Worm (Caenorhabditis elegans) whole organism, L4 larva: ENCODE measurements around the gene grl-29.
"Not testable (repeated sequence)": the region's sequence is repeated elsewhere in the genome, so short reads cannot be mapped to it uniquely, and the experiment has no call there.

Experiments used
- F10B5.3 ChIP-seq: sonication (generic microtip); optimal IDR thresholded peaks from 2 replicates; lab custom pipeline; 2016; ENCODE audit warnings: mild to moderate bottlenecking, missing genetic modification characterization, missing compliant biosample characterization
- F44E2.7 ChIP-seq: fragments of 200-800 bp; sonication (Bioruptor generic); IDR thresholded peaks from 2 replicates; pipeline ENCODE4 v2.1.2; 2022; ENCODE audit warnings: missing genetic modification characterization, missing compliant biosample characterization
- R02D3.7 ChIP-seq: fragments of 150-350 bp; sonication (generic microtip); optimal IDR thresholded peaks from 3 replicates; lab custom pipeline; 2014; ENCODE audit warnings: missing biosample characterization, missing genetic modification characterization
- T26A8.4 ChIP-seq: fragments of 200-800 bp; sonication (Bioruptor generic); IDR thresholded peaks from 2 replicates; pipeline ENCODE4 v1.3.6; 2022; ENCODE audit warnings: missing genetic modification characterization, missing compliant biosample characterization
- Y105C5A.15 ChIP-seq: fragments of 200-800 bp; sonication (Bioruptor generic); IDR thresholded peaks from 2 replicates; pipeline ENCODE4 v1.3.6; 2022; ENCODE audit warnings: missing genetic modification characterization, missing compliant biosample characterization
- Y5F2A.4 ChIP-seq: fragments of 200-800 bp; sonication (Bioruptor generic); optimal IDR thresholded peaks from 2 replicates; lab custom pipeline; 2018; ENCODE audit warnings: mild to moderate bottlenecking, missing genetic modification characterization, missing compliant biosample characterization
- ZK546.5 ChIP-seq, 2 experiments: sonication (generic microtip); optimal IDR thresholded peaks; 2 replicates each; lab custom pipeline; 2017; ENCODE audit warnings: missing biosample characterization in 2 of 2, missing genetic modification characterization in 2 of 2
- aly-2 ChIP-seq: sonication (generic microtip); optimal IDR thresholded peaks from 2 replicates; lab custom pipeline; 2018; ENCODE audit warnings: missing biosample characterization, missing genetic modification characterization
- attf-4 ChIP-seq: sonication (generic microtip); optimal IDR thresholded peaks from 3 replicates; lab custom pipeline; 2017; ENCODE audit warnings: missing biosample characterization, missing genetic modification characterization
- ceh-82 ChIP-seq: sonication (generic microtip); optimal IDR thresholded peaks from 2 replicates; lab custom pipeline; 2017; ENCODE audit warnings: missing biosample characterization, missing genetic modification characterization
- ces-1 ChIP-seq: fragments of 150-350 bp; sonication (generic microtip); optimal IDR thresholded peaks from 4 replicates; lab custom pipeline; 2014; ENCODE audit warnings: missing biosample characterization, missing genetic modification reagents, missing genetic modification characterization
- daf-12 ChIP-seq: fragments of 150-350 bp; optimal IDR thresholded peaks from 2 replicates; lab custom pipeline; 2014; ENCODE audit warnings: missing biosample characterization, missing genetic modification reagents, missing genetic modification characterization
- dmd-9 ChIP-seq: fragments of 200-800 bp; sonication (Bioruptor generic); IDR thresholded peaks from 2 replicates; pipeline ENCODE4 v1.3.6; 2022; ENCODE audit warnings: missing genetic modification reagents, missing genetic modification characterization, missing compliant biosample characterization
- hlh-30 ChIP-seq: sonication (generic microtip); optimal IDR thresholded peaks from 2 replicates; lab custom pipeline; 2017; ENCODE audit warnings: antibody characterized with exemption, mild to moderate bottlenecking, missing genetic modification characterization, missing compliant biosample characterization; ENCODE audit not compliant: insufficient read depth
- jun-1 ChIP-seq: fragments of 150-350 bp; optimal IDR thresholded peaks from 2 replicates; lab custom pipeline; 2014; ENCODE audit warnings: missing biosample characterization, missing genetic modification reagents, missing genetic modification characterization
- lim-7 ChIP-seq: fragments of 200-800 bp; sonication (Bioruptor generic); IDR thresholded peaks from 2 replicates; pipeline ENCODE4 v1.3.6; 2022; ENCODE audit warnings: missing genetic modification characterization, missing compliant biosample characterization
- lin-13 ChIP-seq: fragments of 150-350 bp; optimal IDR thresholded peaks from 2 replicates; lab custom pipeline; 2014; ENCODE audit warnings: missing biosample characterization, missing genetic modification reagents, missing genetic modification characterization
- mdl-1 ChIP-seq, 2 experiments: fragments of 150-350 bp in 1 of 2; sonication (generic microtip) in 1 of 2; optimal IDR thresholded peaks; 2 replicates each; lab custom pipeline; 2014 to 2017; ENCODE audit warnings: missing biosample characterization in 2 of 2, missing genetic modification characterization in 2 of 2
- mdt-29 ChIP-seq: fragments of 200-800 bp; sonication (Bioruptor generic); IDR thresholded peaks from 2 replicates; pipeline ENCODE4 v1.3.6; 2022; ENCODE audit warnings: missing genetic modification reagents, missing genetic modification characterization, missing compliant biosample characterization
- mxl-3 ChIP-seq: fragments of 200-800 bp; sonication (Bioruptor generic); optimal IDR thresholded peaks from 2 replicates; lab custom pipeline; 2018; ENCODE audit warnings: mild to moderate bottlenecking, missing genetic modification characterization, missing compliant biosample characterization
- nhr-28 ChIP-seq: fragments of 150-350 bp; optimal IDR thresholded peaks from 2 replicates; lab custom pipeline; 2014; ENCODE audit warnings: missing biosample characterization, missing genetic modification characterization
- nhr-76 ChIP-seq: fragments of 150-350 bp; optimal IDR thresholded peaks from 2 replicates; lab custom pipeline; 2014; ENCODE audit warnings: missing biosample characterization, missing genetic modification characterization
- php-3 ChIP-seq: fragments of 200-800 bp; sonication (Bioruptor generic); IDR thresholded peaks from 2 replicates; pipeline ENCODE4 v1.3.6; 2022; ENCODE audit warnings: missing genetic modification reagents, missing genetic modification characterization, missing compliant biosample characterization
- pqm-1 ChIP-seq: sonication (generic microtip); optimal IDR thresholded peaks from 2 replicates; lab custom pipeline; 2017; ENCODE audit warnings: missing biosample characterization, missing genetic modification characterization
- saeg-2 ChIP-seq: fragments of 200-800 bp; sonication (Bioruptor generic); IDR thresholded peaks from 2 replicates; pipeline ENCODE4 v1.3.6; 2022; ENCODE audit warnings: missing genetic modification reagents, missing genetic modification characterization, missing compliant biosample characterization
- sdz-12 ChIP-seq: fragments of 200-800 bp; sonication (Bioruptor generic); optimal IDR thresholded peaks from 2 replicates; lab custom pipeline; 2018; ENCODE audit warnings: mild to moderate bottlenecking, missing genetic modification characterization, missing compliant biosample characterization
- set-16 ChIP-seq: fragments of 200-800 bp; sonication (Bioruptor generic); IDR thresholded peaks from 2 replicates; pipeline ENCODE4 v1.3.6; 2022; ENCODE audit warnings: missing genetic modification reagents, missing genetic modification characterization, missing compliant biosample characterization
- spr-1 ChIP-seq: sonication (generic microtip); optimal IDR thresholded peaks from 2 replicates; lab custom pipeline; 2016; ENCODE audit warnings: mild to moderate bottlenecking, missing genetic modification characterization, missing compliant biosample characterization
- unc-62 ChIP-seq, 3 experiments: fragments of 150-350 bp in 1 of 3; sonication (generic microtip); optimal IDR thresholded peaks in 2 of 3; peaks in 1 of 3; 1 replicate in 1 of 3; 2 replicates in 2 of 3; lab custom pipeline; 2014 to 2017; ENCODE audit warnings: missing biosample characterization in 3 of 3, missing genetic modification characterization in 3 of 3, missing genetic modification reagents in 3 of 3, missing genotype in 1 of 3
- zag-1 ChIP-seq: fragments of 150-350 bp; optimal IDR thresholded peaks from 2 replicates; lab custom pipeline; 2014; ENCODE audit warnings: missing biosample characterization, missing genetic modification characterization
- zip-11 ChIP-seq: fragments of 200-800 bp; sonication (Bioruptor generic); IDR thresholded peaks from 2 replicates; pipeline ENCODE4 v1.3.6; 2022; ENCODE audit warnings: missing genetic modification characterization, missing compliant biosample characterization
- ztf-7 ChIP-seq: fragments of 150-350 bp; optimal IDR thresholded peaks from 2 replicates; lab custom pipeline; 2014; ENCODE audit warnings: missing biosample characterization, missing genetic modification characterization

grl-29 gene

ce11 chrV:3570695-3571094, 15.7 kb upstream of the grl-29 start, which contains the start of gene F40C5.2:
F40C5.2 (plus strand) TSS chrV:3570995.
- not testable (repeated sequence) for TF ChIP-seq hlh-30, pqm-1, jun-1 (tag; lab: Kevin White, UChicago)

ce11 chrV:3564335-3564734, 9.3 kb upstream of the grl-29 start, which contains the start of gene T24A6.17:
T24A6.17 (minus strand) TSS chrV:3564435.
- TF ChIP-seq mdt-29; lin-13 (GFP tag; lab: Kevin White, UChicago); Y105C5A.15 (GFP tag; lab: Robert Waterston, UW): not testable (repeated sequence)

ce11 chrV:3562824-3563223, 7.8 kb upstream of the grl-29 start, which contains the start of gene T24A6.16:
T24A6.16 (minus strand) TSS chrV:3562924.
- TF ChIP-seq daf-12 (tag; lab: Kevin White, UChicago); zip-11 (GFP tag; lab: Robert Waterston, UW); aly-2: not testable (repeated sequence)

ce11 chrV:3559704-3560103, 4.7 kb upstream of the grl-29 start:
- TF ChIP-seq set-16 (GFP tag; lab: Robert Waterston, UW), result peak; percentile 58; the same call in 1 of the 2 replicates

DNA sequence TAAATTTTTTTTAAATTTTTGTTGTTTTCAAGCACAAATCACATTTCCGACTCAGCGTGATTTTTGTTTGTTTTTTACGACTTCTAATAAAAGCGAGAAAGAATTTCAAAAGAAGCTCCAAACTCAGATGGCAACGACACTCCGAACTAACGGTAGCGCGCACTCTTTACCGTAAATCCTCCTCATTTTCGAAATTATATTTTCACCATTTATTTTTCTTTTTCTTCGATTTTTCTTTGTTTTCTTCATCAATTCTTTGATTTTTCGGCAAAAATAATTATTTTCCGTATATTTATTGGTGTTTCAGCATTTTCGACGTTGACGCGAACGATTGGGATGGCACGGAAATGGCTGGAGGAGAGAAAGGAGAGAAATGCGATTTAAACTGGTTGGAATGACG, 3.7 kb upstream of the grl-29 start, which contains the start of gene T24A6.1:
TSS of gene T24A6.1 (plus strand) at position 301 of the 400 bp plus-strand sequence.
- TF ChIP-seq F10B5.3 (tag; lab: Kevin White, UChicago); spr-1 (tag; lab: Kevin White, UChicago); saeg-2 (GFP tag; lab: Robert Waterston, UW): not testable (repeated sequence)
- TF ChIP-seq, all 104 proteins: peak for 0; not testable (repeated sequence) for 104

ce11 chrV:3557422-3557821, 2.4 kb upstream of the grl-29 start, which contains the start of gene grl-31:
grl-31 (minus strand) TSS chrV:3557778.
- TF ChIP-seq ces-1 (GFP tag; lab: Kevin White, UChicago) (no peak), set-16 (GFP tag; lab: Robert Waterston, UW) (peak; percentile 51), lim-7 (GFP tag; lab: Robert Waterston, UW) (peak; percentile 21; the same call in 1 of the 2 replicates), T26A8.4 (GFP tag; lab: Robert Waterston, UW) (no peak)

DNA sequence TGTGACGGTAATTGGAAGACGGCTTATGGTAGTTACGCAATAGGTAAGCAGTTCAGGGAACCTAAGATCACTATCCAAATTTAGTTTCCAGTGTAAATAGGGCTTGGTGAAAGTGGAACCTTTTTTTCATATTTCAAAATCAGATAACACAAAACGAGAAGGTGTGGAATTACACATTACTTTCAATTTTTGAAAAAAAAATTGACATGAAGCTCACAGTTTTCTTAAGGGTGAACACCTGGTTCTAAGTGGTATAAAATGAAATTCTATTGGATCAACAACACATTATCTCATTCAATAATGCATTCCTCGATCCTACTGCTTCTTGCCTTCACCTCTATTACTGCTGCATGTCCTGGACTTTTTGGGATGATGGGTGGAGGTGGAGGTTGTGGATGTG, 950 bp upstream of the grl-29 start, which contains the start of gene grl-30:
TSS of gene grl-30 (plus strand) at position 301 of the 400 bp plus-strand sequence.
- TF ChIP-seq zag-1 (tag; lab: Kevin White, UChicago) (no peak), ZK546.5 (tag; optimal IDR thresholded peaks at IDR 0.05; lab: Kevin White, UChicago) (no peak), R02D3.7 (no peak), lin-13 (GFP tag; lab: Kevin White, UChicago) (no peak), ces-1 (GFP tag; lab: Kevin White, UChicago) (no peak), F44E2.7 (GFP tag; lab: Robert Waterston, UW) (no peak), mxl-3 (GFP tag; lab: Kevin White, UChicago) (no peak), F10B5.3 (tag; lab: Kevin White, UChicago) (no peak), attf-4 (tag; lab: Kevin White, UChicago) (no peak)

DNA sequence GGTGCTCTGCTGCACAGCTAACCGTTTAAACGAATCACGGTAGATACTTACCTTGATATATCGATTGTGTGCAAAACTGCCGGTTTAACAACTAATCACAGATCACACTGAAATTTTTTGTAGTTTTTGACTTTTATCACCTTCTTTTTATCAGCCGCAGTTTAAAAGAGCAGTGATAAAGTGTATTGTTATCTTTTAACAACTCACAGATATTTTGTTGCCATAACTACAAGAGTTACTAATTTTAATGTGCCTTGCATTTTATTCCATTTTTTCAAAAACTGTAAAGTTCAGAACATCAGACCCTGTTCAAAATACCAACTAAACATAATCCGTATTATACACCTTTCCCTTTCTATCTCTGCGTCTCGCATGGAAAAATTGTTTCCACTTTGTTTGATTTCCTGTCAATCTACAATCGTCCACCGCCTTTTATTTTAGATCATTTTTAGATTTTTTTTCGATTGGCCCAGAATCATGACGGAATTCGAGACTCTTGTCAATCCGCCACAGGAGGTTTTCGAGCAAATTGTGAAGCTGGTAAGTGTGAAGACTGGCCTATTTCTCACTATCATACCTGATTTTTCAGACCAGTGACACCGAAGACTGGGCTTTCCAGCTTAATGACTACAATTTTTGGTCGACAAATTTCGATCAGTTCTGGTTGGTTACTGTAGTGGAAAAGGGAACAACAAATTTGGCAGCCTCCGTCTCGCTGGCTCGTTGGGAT, 2.1 kb downstream of the grl-29 start, which contains the start of gene T24A6.20:
TSS of gene T24A6.20 (plus strand) at position 395 of the 730 bp plus-strand sequence.
- TF ChIP-seq dmd-9 (GFP tag; lab: Robert Waterston, UW), result no peak
- peak; percentile 79 for TF ChIP-seq nhr-28 (tag; lab: Kevin White, UChicago)
- no peak for TF ChIP-seq Y5F2A.4 (GFP tag; lab: Kevin White, UChicago)
- peak in 1 of 2 experiments; percentile 69 for TF ChIP-seq unc-62 (GFP tag; optimal IDR thresholded peaks at IDR 0.05 in 1 of 2; lab: Kevin White, UChicago)
- no peak for TF ChIP-seq unc-62 (tag; optimal IDR thresholded peaks at IDR 0.05; lab: Kevin White, UChicago)
- no peak for TF ChIP-seq ceh-82 (tag; lab: Kevin White, UChicago)
- peak; percentile 16 for TF ChIP-seq pqm-1 (tag; lab: Kevin White, UChicago)
- TF ChIP-seq ztf-7 (tag; lab: Kevin White, UChicago), result no peak
- no peak for TF ChIP-seq mdl-1 (tag; optimal IDR thresholded peaks at IDR 0.05; lab: Kevin White, UChicago)
- TF ChIP-seq php-3 (GFP tag; lab: Robert Waterston, UW), result 0 out of 2 replicates have a peak, but pooled peaks have one; percentile 45
- TF ChIP-seq sdz-12 (GFP tag; lab: Kevin White, UChicago), result no peak
- no peak for TF ChIP-seq nhr-76 (tag; lab: Kevin White, UChicago)
- TF ChIP-seq attf-4 (tag; lab: Kevin White, UChicago), result no peak
